Fruit fly (Drosophila melanogaster): Measurements from ENCODE around the gene tomb.

dm6 chr2L:5502868-5503267 is 33.7 kb downstream of the tomb start:
- TF ChIP-seq CG33017 (tag; optimal IDR thresholded peaks at IDR 0.05) (no peak), kay (GFP tag; ENCODE audit: borderline replicate concordance) (no peak), bab1 (GFP tag; optimal IDR thresholded peaks at IDR 0.05) (no peak)

All from whole organism, adult.